Fruit fly (Drosophila melanogaster) whole organism, wandering third instar larva: ENCODE measurements around the gene gd.

Source experiments
- Abd-B ChIP-seq: fragments of >200 bp; optimal IDR thresholded peaks from 2 replicates; lab custom pipeline; 2017; ENCODE audit warnings: missing biosample characterization, missing genetic modification characterization
- CG9705 ChIP-seq: fragments of 200-800 bp; sonication (Bioruptor generic); optimal IDR thresholded peaks from 2 replicates; lab custom pipeline; 2018; ENCODE audit warnings: missing biosample characterization, mild to moderate bottlenecking, missing genetic modification characterization
- Dfd ChIP-seq: fragments of >200 bp; optimal IDR thresholded peaks from 2 replicates; lab custom pipeline; 2017; ENCODE audit warnings: missing biosample characterization, missing genetic modification characterization
- Dif ChIP-seq: fragments of 200-275, 200-300 bp; sonication (Bioruptor generic); optimal IDR thresholded peaks from 2 replicates; lab custom pipeline; 2018; ENCODE audit warnings: missing biosample characterization, missing genetic modification characterization; ENCODE audit not compliant: partially characterized antibody
- GATAd ChIP-seq: sonication (Bioruptor generic); optimal IDR thresholded peaks from 2 replicates; lab custom pipeline; 2016; ENCODE audit warnings: missing biosample characterization, missing genetic modification characterization
- HLH106 ChIP-seq: fragments of 200-800 bp; optimal IDR thresholded peaks from 3 replicates; lab custom pipeline; 2019; ENCODE audit warnings: missing biosample characterization, mild to moderate bottlenecking, missing genetic modification characterization, moderate library complexity
- Hr78 ChIP-seq: fragments of >200 bp; optimal IDR thresholded peaks from 2 replicates; lab custom pipeline; 2017; ENCODE audit warnings: missing biosample characterization, missing genetic modification characterization
- Hr83 ChIP-seq: fragments of 200-300 bp; sonication (Bioruptor generic); optimal IDR thresholded peaks from 2 replicates; lab custom pipeline; 2016; ENCODE audit warnings: missing biosample characterization, mild to moderate bottlenecking, missing genetic modification characterization, moderate library complexity; ENCODE audit not compliant: poor library complexity, severe bottlenecking
- Jra ChIP-seq: sonication (Bioruptor generic); optimal IDR thresholded peaks from 2 replicates; lab custom pipeline; 2016; ENCODE audit warnings: missing biosample characterization, missing genetic modification characterization
- Myc ChIP-seq: fragments of >200 bp; optimal IDR thresholded peaks from 2 replicates; lab custom pipeline; 2017
- N ChIP-seq: fragments of >200 bp; optimal IDR thresholded peaks from 2 replicates; lab custom pipeline; 2018; ENCODE audit warnings: missing biosample characterization, missing external identifiers, missing genetic modification characterization
- Rel ChIP-seq, 2 experiments: fragments of 200-800 bp; sonication (Bioruptor generic) in 1 of 2; optimal IDR thresholded peaks; 2 replicates in 1 of 2; 3 replicates in 1 of 2; lab custom pipeline; 2016 to 2019; ENCODE audit warnings: mild to moderate bottlenecking in 2 of 2, missing biosample characterization in 2 of 2, missing genetic modification characterization in 2 of 2, moderate library complexity in 1 of 2
- Sp1 ChIP-seq: fragments of 200-800 bp; sonication (Bioruptor generic); optimal IDR thresholded peaks from 3 replicates; lab custom pipeline; 2019; ENCODE audit warnings: missing biosample characterization, mild to moderate bottlenecking, missing genetic modification characterization, moderate library complexity
- Vsx2 ChIP-seq: fragments of 200-300, 225-300 bp; sonication (Bioruptor generic); optimal IDR thresholded peaks from 2 replicates; lab custom pipeline; 2018; ENCODE audit warnings: missing biosample characterization, missing genetic modification characterization; ENCODE audit not compliant: partially characterized antibody
- br ChIP-seq: fragments of 200-800 bp; sonication (Bioruptor generic); optimal IDR thresholded peaks from 2 replicates; lab custom pipeline; 2016; ENCODE audit warnings: missing biosample characterization, missing genetic modification characterization
- brk ChIP-seq: fragments of 200-800 bp; sonication (Bioruptor generic); optimal IDR thresholded peaks from 2 replicates; lab custom pipeline; 2016; ENCODE audit warnings: missing biosample characterization, mild to moderate bottlenecking, missing genetic modification characterization
- dl ChIP-seq, 2 experiments: fragments of 175-275, 200-275 bp in 1 of 2; fragments of 200-275 bp in 1 of 2; sonication (Bioruptor generic); optimal IDR thresholded peaks; lab custom pipeline; 2018; ENCODE audit warnings: mild to moderate bottlenecking in 2 of 2, missing biosample characterization in 2 of 2, missing genetic modification characterization in 2 of 2, moderate library complexity in 2 of 2; ENCODE audit not compliant: partially characterized antibody in 2 of 2, insufficient read depth in 1 of 2
- ey ChIP-seq: fragments of 200-800 bp; sonication (Bioruptor generic); optimal IDR thresholded peaks from 2 replicates; lab custom pipeline; 2016; ENCODE audit warnings: missing biosample characterization, missing genetic modification characterization
- foxo ChIP-seq, 2 experiments: fragments of 200-800 bp; sonication (Bioruptor generic); optimal IDR thresholded peaks; 2 replicates in 1 of 2; 3 replicates in 1 of 2; lab custom pipeline; 2016 to 2017; ENCODE audit warnings: missing biosample characterization in 2 of 2, missing genetic modification characterization in 2 of 2
- fru ChIP-seq: fragments of 200-800 bp; sonication (Bioruptor generic); optimal IDR thresholded peaks from 3 replicates; lab custom pipeline; 2016; ENCODE audit warnings: missing biosample characterization, mild to moderate bottlenecking, missing genetic modification characterization
- h ChIP-seq: fragments of 200-800 bp; sonication (Bioruptor generic); optimal IDR thresholded peaks from 3 replicates; lab custom pipeline; 2016; ENCODE audit warnings: missing biosample characterization, mild to moderate bottlenecking, missing genetic modification characterization
- jim ChIP-seq: fragments of 175-275, 200-325 bp; sonication (Bioruptor generic); optimal IDR thresholded peaks from 2 replicates; lab custom pipeline; 2016; ENCODE audit warnings: missing biosample characterization, mild to moderate bottlenecking, missing genetic modification characterization
- lola ChIP-seq: fragments of >200 bp; optimal IDR thresholded peaks from 2 replicates; lab custom pipeline; 2017; ENCODE audit warnings: missing biosample characterization, missing genetic modification characterization
- pan ChIP-seq: fragments of >200 bp; optimal IDR thresholded peaks from 2 replicates; lab custom pipeline; 2017
- psq ChIP-seq: fragments of 200-800 bp; sonication (Bioruptor generic); optimal IDR thresholded peaks from 3 replicates; lab custom pipeline; 2017; ENCODE audit warnings: missing biosample characterization, mild to moderate bottlenecking, missing genetic modification characterization, moderate library complexity
- rgr ChIP-seq: fragments of 200-800 bp; sonication (Bioruptor generic); optimal IDR thresholded peaks from 3 replicates; lab custom pipeline; 2016; ENCODE audit warnings: missing biosample characterization, mild to moderate bottlenecking, missing genetic modification characterization
- sage ChIP-seq: fragments of 200-800 bp; sonication (Bioruptor generic); optimal IDR thresholded peaks from 2 replicates; lab custom pipeline; 2016; ENCODE audit warnings: missing biosample characterization, mild to moderate bottlenecking, missing genetic modification characterization
- sv ChIP-seq: fragments of 200-800 bp; sonication (Bioruptor generic); optimal IDR thresholded peaks from 3 replicates; lab custom pipeline; 2016; ENCODE audit warnings: missing biosample characterization, missing genetic modification characterization
- woc ChIP-seq: sonication (Bioruptor generic); optimal IDR thresholded peaks from 2 replicates; lab custom pipeline; 2016; ENCODE audit warnings: missing biosample characterization, mild to moderate bottlenecking, missing genetic modification characterization

gd gene

DNA sequence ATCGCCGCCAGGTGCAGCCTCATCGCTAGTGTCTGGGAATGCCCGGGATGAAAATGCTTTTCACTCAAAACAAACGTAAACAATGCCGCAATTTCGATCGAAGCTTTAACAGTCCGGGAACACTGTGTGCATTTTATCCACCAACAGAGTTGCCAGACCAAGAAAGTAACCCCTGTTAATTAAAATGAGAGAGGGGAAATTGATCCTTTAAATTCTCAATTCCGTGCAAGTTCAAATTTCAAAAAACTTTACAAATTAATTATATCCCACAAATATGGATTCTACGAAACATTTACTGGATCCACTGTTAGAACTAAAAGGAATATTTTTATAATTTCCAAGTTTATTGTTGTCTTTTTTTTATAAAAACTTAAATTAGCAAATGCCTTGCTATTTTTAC is at the start of gene gd:
Gene gd (minus strand): TSS at position 101 of the 400 bp plus-strand sequence.
- TF ChIP-seq Jra (GFP tag; lab: Kevin White, UChicago) = no peak
- no peak for TF ChIP-seq woc (GFP tag; lab: Kevin White, UChicago)
- no peak for TF ChIP-seq Sp1 (GFP tag; lab: Kevin White, UChicago)
- TF ChIP-seq Hr78 (GFP tag; lab: Kevin White, UChicago) = no peak

DNA sequence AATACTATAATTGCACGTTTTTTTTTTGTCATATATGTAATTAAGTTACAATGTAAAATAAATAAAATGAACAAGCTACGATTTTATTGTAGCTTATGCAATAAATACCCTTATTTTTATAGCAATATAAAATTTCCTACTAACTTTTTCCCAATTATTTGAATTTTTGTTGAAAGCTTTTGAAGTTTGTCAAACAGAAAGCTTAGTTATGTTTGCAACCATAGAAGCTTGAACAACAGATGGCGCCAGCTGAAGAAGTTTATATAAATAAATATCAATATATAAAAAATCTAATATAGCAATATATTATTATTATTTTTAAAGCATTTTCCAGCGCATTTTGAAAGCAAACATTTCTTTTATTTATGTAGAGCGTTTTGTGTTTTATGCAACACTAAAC is 47.6 kb upstream of the gd start:
- TF ChIP-seq jim (GFP tag; lab: Kevin White, UChicago) = no peak
- TF ChIP-seq sage (GFP tag; lab: Kevin White, UChicago) = no peak
- TF ChIP-seq woc (GFP tag; lab: Kevin White, UChicago) = no peak
- no peak for TF ChIP-seq ey (GFP tag; lab: Kevin White, UChicago)
- TF ChIP-seq Rel (GFP tag; optimal IDR thresholded peaks at IDR 0.05; lab: Kevin White, UChicago) = no peak
- TF ChIP-seq Rel (tag; optimal IDR thresholded peaks at IDR 0.05; lab: Kevin White, UChicago) = no peak
- no peak for TF ChIP-seq psq (GFP tag; lab: Kevin White, UChicago)
- TF ChIP-seq dl (GFP tag; optimal IDR thresholded peaks at IDR 0.05; lab: Kevin White, UChicago; ENCODE audit: insufficient read depth in 1 of 2, partially characterized antibody in 2 of 2) = no peak
- TF ChIP-seq lola (GFP tag; lab: Kevin White, UChicago) = no peak
- peak; percentile 51 for TF ChIP-seq Myc (lab: Kevin White, UChicago)
- no peak for TF ChIP-seq rgr (GFP tag; lab: Kevin White, UChicago)
- TF ChIP-seq Hr83 (GFP tag; lab: Kevin White, UChicago) = no peak
- TF ChIP-seq foxo (GFP tag; optimal IDR thresholded peaks at IDR 0.05; lab: Kevin White, UChicago) = no peak
- TF ChIP-seq Hr78 (GFP tag; lab: Kevin White, UChicago) = no peak
- TF ChIP-seq brk = peak; percentile 19
- no peak for TF ChIP-seq pan
- no peak for TF ChIP-seq Dfd (GFP tag; lab: Kevin White, UChicago)

DNA sequence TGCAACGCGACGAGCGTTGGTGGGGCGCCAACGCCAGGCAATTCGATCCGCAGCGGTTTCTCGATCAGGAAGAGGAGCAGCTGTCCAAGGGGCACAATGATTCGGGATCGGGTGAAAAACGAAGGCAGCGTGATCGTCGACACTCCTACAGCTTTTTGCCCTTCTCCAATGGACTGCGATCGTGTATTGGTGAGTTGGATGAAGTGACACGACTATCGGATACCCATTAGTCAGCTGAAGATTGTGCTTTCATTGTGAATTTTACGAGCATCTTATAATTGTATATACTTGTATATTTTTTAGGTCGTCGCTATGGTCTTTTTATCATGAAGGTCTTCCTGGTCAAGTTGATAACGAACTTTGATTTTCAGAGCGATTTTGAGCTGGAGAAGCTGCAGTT is 47.1 kb upstream of the gd start:
- TF ChIP-seq Dif (GFP tag; lab: Kevin White, UChicago) (no peak), jim (GFP tag; lab: Kevin White, UChicago) (no peak), Abd-B (no peak), sv (GFP tag; lab: Kevin White, UChicago) (no peak), foxo (GFP tag; optimal IDR thresholded peaks at IDR 0.05; lab: Kevin White, UChicago) (no peak), HLH106 (tag; lab: Kevin White, UChicago) (no peak), woc (GFP tag; lab: Kevin White, UChicago) (no peak), Sp1 (GFP tag; lab: Kevin White, UChicago) (no peak), h (GFP tag; lab: Kevin White, UChicago) (no peak), GATAd (GFP tag; lab: Kevin White, UChicago) (no peak), br (GFP tag; lab: Kevin White, UChicago) (no peak), pan (no peak), lola (GFP tag; lab: Kevin White, UChicago) (no peak), Vsx2 (GFP tag; lab: Kevin White, UChicago) (no peak), dl (GFP tag; optimal IDR thresholded peaks at IDR 0.05; lab: Kevin White, UChicago; ENCODE audit: insufficient read depth in 1 of 2, partially characterized antibody in 2 of 2) (no peak), brk (no peak), fru (no peak), CG9705 (GFP tag; lab: Kevin White, UChicago) (no peak), Jra (GFP tag; lab: Kevin White, UChicago) (no peak)

DNA sequence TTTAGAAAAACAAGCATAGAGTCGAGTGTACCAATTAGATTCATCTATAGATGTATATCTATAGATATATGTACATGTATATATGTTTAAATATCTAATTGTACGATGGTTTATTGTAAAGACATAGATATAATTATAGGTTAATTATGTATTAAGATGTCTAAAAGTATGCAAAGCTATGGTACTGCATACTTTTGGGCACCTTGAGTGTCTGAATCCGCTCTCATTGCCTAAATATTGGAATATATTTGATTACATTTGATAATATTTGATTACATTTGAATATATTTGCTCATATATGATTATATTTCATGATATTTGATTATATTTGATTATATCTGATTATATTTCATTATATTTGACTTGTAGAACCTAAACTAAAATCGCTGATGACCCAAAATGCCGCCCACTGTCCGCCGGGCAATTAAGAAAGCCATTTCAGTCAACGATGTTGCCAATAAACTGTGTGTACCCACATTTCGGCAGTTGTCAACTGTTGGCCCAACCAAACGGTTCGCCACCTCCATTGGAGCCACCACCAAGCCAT is 44.6 kb upstream of the gd start, which contains the start of gene Cyp318a1:
Gene Cyp318a1 (plus strand): TSS at position 497 of the 547 bp plus-strand sequence.
- TF ChIP-seq foxo (GFP tag; optimal IDR thresholded peaks at IDR 0.05; lab: Kevin White, UChicago) = no peak

DNA sequence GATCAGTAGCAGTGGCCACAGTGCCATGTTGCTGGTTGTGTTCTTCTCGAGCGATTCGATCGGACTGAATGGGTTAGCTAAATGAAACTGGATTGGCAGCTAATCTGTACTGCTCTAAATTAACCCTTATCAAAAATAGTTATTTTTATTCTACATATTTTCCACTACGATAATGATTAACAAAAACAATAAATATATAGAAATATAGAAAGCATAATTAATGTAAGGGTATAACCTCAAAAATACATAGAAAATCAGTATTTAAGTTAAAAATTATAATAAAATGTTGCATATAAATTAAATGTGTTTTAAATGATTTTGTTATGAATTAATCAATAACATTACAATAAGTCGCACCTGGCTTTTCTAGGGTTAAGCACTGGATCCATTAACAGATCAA is 43.8 kb upstream of the gd start, which contains the start of gene Cyp311a1:
Gene Cyp311a1 (minus strand): TSS at position 66 of the 400 bp plus-strand sequence.
- TF ChIP-seq Sp1 (GFP tag; lab: Kevin White, UChicago) (peak; percentile 23), N (GFP tag; lab: Kevin White, UChicago) (no peak), sage (GFP tag; lab: Kevin White, UChicago) (no peak), HLH106 (tag; lab: Kevin White, UChicago) (peak; percentile 7)
- TF ChIP-seq, all 38 proteins: peak for 2
